Fruit fly (Drosophila melanogaster): ENCODE data around the gene CG33644.

DNA sequence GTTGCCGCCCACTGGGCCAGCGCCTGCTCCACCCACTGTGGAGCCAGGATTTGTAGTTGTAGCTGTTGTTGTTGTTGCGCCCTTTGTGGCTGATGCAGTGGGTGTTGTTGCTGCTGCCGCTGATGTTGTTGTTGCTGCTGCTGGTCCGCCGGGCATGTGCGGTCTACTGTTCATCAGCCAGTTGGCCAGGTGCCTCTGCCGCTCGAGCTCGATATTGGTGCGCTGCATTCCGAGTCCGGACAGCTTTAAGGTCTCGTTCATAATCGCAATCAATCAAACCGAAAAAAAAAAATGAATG is 18.9 kb upstream of the CG33644 start:
- TF ChIP-seq CG12768 (GFP tag; optimal IDR thresholded peaks at IDR 0.05) (no peak), Mnt (GFP tag; optimal IDR thresholded peaks at IDR 0.05) (no peak)
